Fruit fly (Drosophila melanogaster): Measurements from ENCODE around the gene betaTub97EF.
"Not testable (repeated sequence)": the region's sequence is repeated elsewhere in the genome, so short reads cannot be mapped to it uniquely, and the experiment has no call there.

- not testable (repeated sequence) for TF ChIP-seq CG10348 (GFP tag; IDR thresholded peaks at IDR 0.05); EcR (GFP tag; optimal IDR thresholded peaks at IDR 0.05); rn (GFP tag; IDR thresholded peaks at IDR 0.05); CG9948 (tag; optimal IDR thresholded peaks at IDR 0.05); CG13204 (GFP tag; optimal IDR thresholded peaks at IDR 0.05); CG34367 (tag; optimal IDR thresholded peaks at IDR 0.05); Ets98B (GFP tag; IDR thresholded peaks at IDR 0.05); CG12605 (GFP tag; IDR thresholded peaks at IDR 0.05); gl (tag; optimal IDR thresholded peaks at IDR 0.05)
These were observed 25.1 kb downstream of the betaTub97EF start, which contains the start of the genes CG31131 and CG4849 for dm6 chr3R:27963119-27963518.
